Fruit fly (Drosophila melanogaster) whole organism, prepupa: ENCODE measurements around the gene Esyt2.
A peak's percentile ranks its signal among the peaks of the same experiment; 100 is the strongest.

Source experiments
- CG10631 ChIP-seq: fragments of 200-800 bp; sonication (Bioruptor generic); optimal IDR thresholded peaks from 2 replicates; lab custom pipeline; 2016; ENCODE audit warnings: missing biosample characterization, missing genetic modification characterization
- CG10669 ChIP-seq: fragments of 200-800 bp; sonication (Bioruptor generic); optimal IDR thresholded peaks from 3 replicates; lab custom pipeline; 2018; ENCODE audit warnings: missing biosample characterization, mild to moderate bottlenecking, missing genetic modification characterization, moderate library complexity
- CG11762 ChIP-seq: fragments of 200-800 bp; sonication (Bioruptor generic); optimal IDR thresholded peaks from 3 replicates; lab custom pipeline; 2016; ENCODE audit warnings: missing biosample characterization, missing genetic modification characterization; ENCODE audit not compliant: insufficient read depth
- CG1621 ChIP-seq: fragments of 200-800 bp; sonication (Bioruptor generic); optimal IDR thresholded peaks from 3 replicates; lab custom pipeline; 2018; ENCODE audit warnings: missing biosample characterization, mild to moderate bottlenecking, missing genetic modification characterization
- CG16779 ChIP-seq: fragments of 200-800 bp; sonication (Bioruptor generic); optimal IDR thresholded peaks from 3 replicates; lab custom pipeline; 2017; ENCODE audit warnings: missing biosample characterization, mild to moderate bottlenecking, missing genetic modification characterization
- CG31627 ChIP-seq: fragments of 200-800 bp; sonication (Bioruptor generic); optimal IDR thresholded peaks from 3 replicates; lab custom pipeline; 2016; ENCODE audit warnings: missing biosample characterization, missing genetic modification characterization
- CG6276 ChIP-seq: fragments of 200-800 bp; sonication (Bioruptor generic); optimal IDR thresholded peaks from 2 replicates; lab custom pipeline; 2017; ENCODE audit warnings: missing biosample characterization, mild to moderate bottlenecking, missing genetic modification characterization
- CG6808 ChIP-seq: fragments of 200-800 bp; sonication (Bioruptor generic); optimal IDR thresholded peaks from 3 replicates; lab custom pipeline; 2017; ENCODE audit warnings: missing biosample characterization, missing genetic modification characterization, mild to moderate bottlenecking, moderate library complexity, missing genetic modification reagents
- CG6854 ChIP-seq: fragments of 200-800 bp; sonication (Bioruptor generic); optimal IDR thresholded peaks from 2 replicates; lab custom pipeline; 2017; ENCODE audit warnings: missing biosample characterization, mild to moderate bottlenecking, missing genetic modification characterization
- CG8119 ChIP-seq: fragments of 200-800 bp; sonication (Bioruptor generic); IDR thresholded peaks from 3 replicates; pipeline ENCODE4 v1.3.6; 2022; ENCODE audit warnings: missing biosample characterization, missing genetic modification characterization
- CG8319 ChIP-seq: fragments of 200-800 bp; sonication (Bioruptor generic); optimal IDR thresholded peaks from 3 replicates; lab custom pipeline; 2016; ENCODE audit warnings: missing biosample characterization, missing genetic modification characterization
- CG8632 ChIP-seq: fragments of 200-800 bp; sonication (Bioruptor generic); optimal IDR thresholded peaks from 3 replicates; lab custom pipeline; 2016; ENCODE audit warnings: missing biosample characterization, missing genetic modification characterization
- CG9139 ChIP-seq: fragments of 200-800 bp; sonication (Bioruptor generic); optimal IDR thresholded peaks from 3 replicates; lab custom pipeline; 2017; ENCODE audit warnings: missing biosample characterization, mild to moderate bottlenecking, missing genetic modification characterization
- Eip78C ChIP-seq: fragments of 200-800 bp; sonication (Bioruptor generic); peaks from one replicate; lab custom pipeline; 2016; ENCODE audit warnings: missing biosample characterization, missing genetic modification characterization
- Ets96B ChIP-seq: fragments of 200-800 bp; optimal IDR thresholded peaks from 2 replicates; lab custom pipeline; 2019; ENCODE audit warnings: missing biosample characterization, mild to moderate bottlenecking, missing genetic modification characterization, moderate library complexity
- Hr38 ChIP-seq: sonication (Bioruptor generic); optimal IDR thresholded peaks from 2 replicates; lab custom pipeline; 2016; ENCODE audit warnings: missing biosample characterization, missing genetic modification characterization
- Hr39 ChIP-seq: fragments of 200-800 bp; sonication (Bioruptor generic); optimal IDR thresholded peaks from 2 replicates; lab custom pipeline; 2016; ENCODE audit warnings: missing biosample characterization, missing genetic modification characterization
- Hr4 ChIP-seq: fragments of 200-800 bp; sonication (Bioruptor generic); optimal IDR thresholded peaks from 3 replicates; lab custom pipeline; 2016; ENCODE audit warnings: missing biosample characterization, missing genetic modification characterization
- Lpt ChIP-seq: fragments of 200-800 bp; sonication (Bioruptor generic); optimal IDR thresholded peaks from 3 replicates; lab custom pipeline; 2016; ENCODE audit warnings: missing biosample characterization, missing genetic modification characterization
- Smox ChIP-seq: fragments of 200-800 bp; sonication (Bioruptor generic); optimal IDR thresholded peaks from 3 replicates; lab custom pipeline; 2016; ENCODE audit warnings: missing biosample characterization, missing genetic modification characterization
- Sox102F ChIP-seq: fragments of 200-800 bp; sonication (Bioruptor generic); optimal IDR thresholded peaks from 2 replicates; lab custom pipeline; 2016; ENCODE audit warnings: missing biosample characterization, mild to moderate bottlenecking, missing genetic modification characterization
- Sox14 ChIP-seq: fragments of 200-800 bp; sonication (Bioruptor generic); optimal IDR thresholded peaks from 3 replicates; lab custom pipeline; 2016; ENCODE audit warnings: missing biosample characterization, missing genetic modification characterization
- Sox15 ChIP-seq: fragments of 200-800 bp; sonication (Bioruptor generic); optimal IDR thresholded peaks from 3 replicates; lab custom pipeline; 2016; ENCODE audit warnings: missing biosample characterization, missing genetic modification characterization
- achi ChIP-seq: fragments of 200-800 bp; sonication (Bioruptor generic); optimal IDR thresholded peaks from 3 replicates; lab custom pipeline; 2016; ENCODE audit warnings: missing biosample characterization, missing genetic modification characterization
- cyc ChIP-seq: fragments of 200-800 bp; sonication (Bioruptor generic); optimal IDR thresholded peaks from 3 replicates; lab custom pipeline; 2016; ENCODE audit warnings: missing biosample characterization, missing genetic modification characterization
- dsx ChIP-seq: fragments of 200-800 bp; optimal IDR thresholded peaks from 3 replicates; lab custom pipeline; 2019; ENCODE audit warnings: missing biosample characterization, mild to moderate bottlenecking, missing genetic modification characterization, moderate library complexity; ENCODE audit not compliant: poor library complexity, severe bottlenecking
- eg ChIP-seq: fragments of 200-800 bp; sonication (Bioruptor generic); IDR thresholded peaks from 3 replicates; pipeline ENCODE4 v1.3.6; 2022; ENCODE audit warnings: missing biosample characterization, missing genetic modification characterization
- esn ChIP-seq: fragments of 200-800 bp; sonication (Bioruptor generic); optimal IDR thresholded peaks from 2 replicates; lab custom pipeline; 2016; ENCODE audit warnings: missing biosample characterization, mild to moderate bottlenecking, missing genetic modification characterization, moderate library complexity
- fd59A ChIP-seq: fragments of 200-800 bp; sonication (Bioruptor generic); optimal IDR thresholded peaks from 2 replicates; lab custom pipeline; 2017; ENCODE audit warnings: missing biosample characterization, mild to moderate bottlenecking, missing genetic modification characterization, missing genetic modification reagents
- fkh ChIP-seq: fragments of 200-800 bp; sonication (Bioruptor generic); optimal IDR thresholded peaks from 3 replicates; lab custom pipeline; 2017; ENCODE audit warnings: missing biosample characterization, mild to moderate bottlenecking, missing genetic modification characterization, moderate library complexity
- pdm3 ChIP-seq: fragments of 200-800 bp; sonication (Bioruptor generic); optimal IDR thresholded peaks from 3 replicates; lab custom pipeline; 2016; ENCODE audit warnings: missing biosample characterization, missing genetic modification characterization
- ss ChIP-seq, 2 experiments: fragments of 200-800 bp; sonication (Bioruptor generic); optimal IDR thresholded peaks; 2 replicates in 1 of 2; 3 replicates in 1 of 2; lab custom pipeline; 2017 to 2018; ENCODE audit warnings: mild to moderate bottlenecking in 2 of 2, missing biosample characterization in 2 of 2, missing genetic modification characterization in 2 of 2, moderate library complexity in 1 of 2
- svp ChIP-seq: fragments of 200-800 bp; sonication (Bioruptor generic); peaks from one replicate; lab custom pipeline; 2016; ENCODE audit warnings: missing biosample characterization, missing genetic modification characterization
- topi ChIP-seq: fragments of 200-800 bp; sonication (Bioruptor generic); optimal IDR thresholded peaks from 3 replicates; lab custom pipeline; 2016; ENCODE audit warnings: missing biosample characterization, missing genetic modification characterization
- vri ChIP-seq: fragments of 200-800 bp; sonication (Bioruptor generic); optimal IDR thresholded peaks from 3 replicates; lab custom pipeline; 2016; ENCODE audit warnings: missing biosample characterization, mild to moderate bottlenecking, missing genetic modification characterization

Gene Esyt2

DNA sequence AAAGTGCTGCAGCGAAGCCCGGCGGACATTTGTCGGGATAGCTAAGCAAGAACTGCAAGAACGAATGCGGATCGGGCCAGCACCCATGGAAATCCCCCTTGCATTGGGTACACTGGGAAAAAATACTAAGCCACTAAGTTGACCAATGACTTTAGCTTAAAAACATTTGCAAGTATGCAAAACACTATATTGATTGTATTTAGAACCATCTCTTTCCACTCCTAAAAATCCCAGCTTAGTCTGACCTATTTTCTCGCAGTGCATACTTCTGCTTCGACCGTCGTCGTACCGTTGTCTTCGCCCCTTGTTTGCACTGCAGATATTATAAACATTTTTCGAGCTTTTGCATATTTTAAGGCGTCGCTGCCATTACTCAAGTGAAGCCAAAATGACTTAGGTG lies 48.4 kb upstream of the Esyt2 start (continued):
- peak; percentile 25 for TF ChIP-seq Hr4 (GFP tag; lab: Kevin White, UChicago)
- TF ChIP-seq Sox102F (GFP tag; lab: Kevin White, UChicago) = no peak
- TF ChIP-seq Sox14 = peak; percentile 29
- TF ChIP-seq pdm3 (GFP tag; lab: Kevin White, UChicago) = peak; percentile 47
- TF ChIP-seq fkh = no peak
- peak; percentile 36 for TF ChIP-seq CG8632 (GFP tag; lab: Kevin White, UChicago)
- TF ChIP-seq CG6808 = peak; percentile 45
- no peak for TF ChIP-seq CG11762 (GFP tag; lab: Kevin White, UChicago)
- peak; percentile 6 for TF ChIP-seq CG8319 (GFP tag; lab: Kevin White, UChicago)
- TF ChIP-seq Lpt (GFP tag; lab: Kevin White, UChicago) = no peak
- peak; percentile 48 for TF ChIP-seq CG1621 (tag; lab: Kevin White, UChicago)
- no peak for TF ChIP-seq CG6276
- TF ChIP-seq Smox = peak; percentile 36
- TF ChIP-seq CG10631 (GFP tag; lab: Kevin White, UChicago) = peak; percentile 45
- peak; percentile 54 for TF ChIP-seq CG10669 (GFP tag; lab: Kevin White, UChicago)
- peak; percentile 56; the same call in 1 of the 3 replicates for TF ChIP-seq eg (GFP tag; lab: Robert Waterston, UW)
- peak; percentile 48 for TF ChIP-seq fd59A (GFP tag; lab: Kevin White, UChicago)
- no peak for TF ChIP-seq Ets96B
- TF ChIP-seq CG6854 = no peak
- TF ChIP-seq cyc = peak; percentile 48

DNA sequence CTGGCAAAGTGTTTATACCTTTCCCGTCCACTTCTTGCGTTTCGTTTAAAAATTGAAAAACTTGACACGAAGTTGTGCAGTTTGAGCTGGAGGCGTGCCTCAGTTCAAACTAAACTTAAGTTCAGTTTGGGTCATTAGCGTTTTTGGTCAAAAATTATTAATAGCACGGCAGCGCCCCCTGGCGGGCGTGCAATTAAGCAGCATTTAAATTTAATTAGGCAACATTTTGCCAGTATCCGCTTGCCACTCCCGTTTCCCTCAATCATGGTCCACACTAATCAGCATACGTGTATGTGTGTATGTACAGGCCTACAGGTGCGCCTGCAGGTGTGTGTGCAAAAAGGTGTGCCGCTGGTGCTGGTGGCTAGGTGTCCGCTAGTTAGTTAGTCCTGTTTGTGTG lies 40.9 kb upstream of the Esyt2 start:
- TF ChIP-seq Hr39 = no peak
- TF ChIP-seq CG16779 (tag; lab: Kevin White, UChicago) = no peak
- no peak for TF ChIP-seq CG6808
- no peak for TF ChIP-seq pdm3 (GFP tag; lab: Kevin White, UChicago)
- TF ChIP-seq Hr38 = no peak
- no peak for TF ChIP-seq Ets96B
- TF ChIP-seq CG9139 = no peak
- no peak for TF ChIP-seq cyc
- no peak for TF ChIP-seq Hr4 (GFP tag; lab: Kevin White, UChicago)
- no peak for TF ChIP-seq ss (GFP tag; optimal IDR thresholded peaks at IDR 0.05; lab: Kevin White, UChicago)
- no peak for TF ChIP-seq dsx (GFP tag; lab: Kevin White, UChicago)
- TF ChIP-seq CG10631 (GFP tag; lab: Kevin White, UChicago) = no peak
- TF ChIP-seq CG1621 (tag; lab: Kevin White, UChicago) = no peak
- no peak for TF ChIP-seq CG8119 (GFP tag; lab: Robert Waterston, UW)
- TF ChIP-seq Lpt (GFP tag; lab: Kevin White, UChicago) = no peak
- TF ChIP-seq CG6854 = no peak

DNA sequence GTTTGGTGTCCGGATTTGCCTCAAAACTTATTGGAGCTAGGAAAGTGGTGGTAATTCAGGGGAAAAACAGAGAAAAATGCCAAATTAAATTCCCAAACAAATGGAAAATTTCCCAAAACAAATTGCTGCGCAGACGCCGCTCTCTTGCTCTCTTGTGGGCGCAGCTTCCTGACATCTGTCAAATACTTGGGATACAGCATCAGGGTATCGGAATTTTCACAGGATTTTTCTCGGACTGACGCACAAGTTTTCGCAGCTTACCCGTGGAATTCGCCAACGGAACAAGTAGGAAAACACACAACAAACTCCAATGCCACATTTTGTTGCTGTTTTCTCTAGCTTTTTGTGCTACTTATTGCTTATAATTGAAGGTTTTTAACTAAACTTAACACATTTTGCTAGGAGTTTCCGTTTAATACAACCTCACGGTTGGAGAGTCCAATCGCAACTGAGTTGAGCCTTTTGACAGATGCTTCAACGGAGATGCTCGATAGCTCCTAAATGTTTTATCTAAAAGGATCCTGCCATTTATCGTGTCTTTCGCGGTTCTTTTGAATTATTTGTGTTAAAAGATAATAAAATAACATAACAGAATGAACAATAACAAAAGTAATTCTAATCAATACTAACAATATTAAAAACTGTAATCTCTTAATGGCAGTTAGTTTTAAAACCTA lies 29.7 kb upstream of the Esyt2 start, which contains the start of the genes nAChRbeta2 and DZIP1:
nAChRbeta2 (minus strand) TSS at position 455 of the 677 bp plus-strand sequence.
DZIP1 (plus strand) TSS at position 627 of the 677 bp plus-strand sequence.
- TF ChIP-seq Sox15 = no peak
- no peak for TF ChIP-seq CG8632 (GFP tag; lab: Kevin White, UChicago)
- peak; percentile 47 for TF ChIP-seq achi (GFP tag; lab: Kevin White, UChicago)

DNA sequence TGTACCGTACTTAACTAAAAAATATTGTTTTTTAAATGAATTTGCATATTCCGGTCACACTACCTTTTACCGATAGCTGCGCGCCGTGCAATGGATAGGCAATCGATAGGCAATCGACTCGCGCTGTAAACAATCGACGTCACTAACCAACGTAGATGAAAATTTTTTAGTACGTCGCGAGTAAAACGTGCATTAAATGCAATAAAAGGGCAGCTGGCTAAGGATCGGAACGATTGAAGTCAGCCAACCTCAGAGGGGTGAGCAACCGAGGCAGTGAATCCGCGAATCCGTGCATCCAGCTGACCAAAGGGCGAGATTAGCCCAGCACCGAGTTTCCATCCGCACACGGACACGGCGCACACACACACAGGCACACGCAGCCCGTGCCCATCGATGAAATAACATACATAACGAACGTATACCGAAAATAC lies 26.4 kb upstream of the Esyt2 start, which contains the start of gene Pp1alpha-96A:
Pp1alpha-96A (plus strand) TSS at position 121 of the 431 bp plus-strand sequence.
- TF ChIP-seq CG1621 (tag; lab: Kevin White, UChicago) = peak; percentile 64
- peak; percentile 44 for TF ChIP-seq svp
- no peak for TF ChIP-seq Eip78C
- TF ChIP-seq CG8632 (GFP tag; lab: Kevin White, UChicago) = no peak
- peak; percentile 15 for TF ChIP-seq CG31627
- peak; percentile 10 for TF ChIP-seq Hr39
- no peak for TF ChIP-seq esn (GFP tag; lab: Kevin White, UChicago)
- peak; percentile 2 for TF ChIP-seq Smox
- TF ChIP-seq topi (GFP tag; lab: Kevin White, UChicago) = peak; percentile 25
- peak; percentile 8 for TF ChIP-seq cyc
- peak; percentile 39 for TF ChIP-seq vri (GFP tag; lab: Kevin White, UChicago)
- TF ChIP-seq, all 60 proteins: peak for 8
